Fruit fly (Drosophila melanogaster) S2 (cell line): ENCODE data around the gene CG8142.

Experiments
- CG8478 ChIP-seq: fragments of >200 bp; optimal IDR thresholded peaks from 2 replicates; lab custom pipeline; 2018
- CTCF ChIP-seq, 2 experiments: fragments of >200 bp; optimal IDR thresholded peaks; 2 replicates each; lab custom pipeline; 2018

CG8142 gene

dm6 chrX:17819635-17820139 is 24.8 kb downstream of the CG8142 start, which contains the start of gene CG12986:
Gene CG12986 (minus strand): TSS chrX:17819685.
- TF ChIP-seq CG8478 = no peak
- TF ChIP-seq CTCF (optimal IDR thresholded peaks at IDR 0.05; lab: Kevin White, UChicago) = no peak

- TF ChIP-seq CTCF (optimal IDR thresholded peaks at IDR 0.05; lab: Kevin White, UChicago) (no peak), CG8478 (no peak)
These were observed 28.1 kb downstream of the CG8142 start for dm6 chrX:17816437-17816836.

dm6 chrX:17814783-17815182 is 29.7 kb downstream of the CG8142 start:
- TF ChIP-seq CTCF (optimal IDR thresholded peaks at IDR 0.05; lab: Kevin White, UChicago) (no peak), CG8478 (no peak)

- TF ChIP-seq CG8478 (no peak), CTCF (optimal IDR thresholded peaks at IDR 0.05; lab: Kevin White, UChicago) (no peak)
These were observed 32.3 kb downstream of the CG8142 start for dm6 chrX:17812193-17812592.

- TF ChIP-seq CTCF (optimal IDR thresholded peaks at IDR 0.05; lab: Kevin White, UChicago) = no peak
These were observed 37.5 kb downstream of the CG8142 start for dm6 chrX:17806973-17807372.

- no peak for TF ChIP-seq CG8478
- TF ChIP-seq CTCF (optimal IDR thresholded peaks at IDR 0.05; lab: Kevin White, UChicago) = no peak
These were observed 38.2 kb downstream of the CG8142 start for dm6 chrX:17806335-17806734.

dm6 chrX:17804048-17804447 is 40.5 kb downstream of the CG8142 start:
- TF ChIP-seq CG8478 (no peak), CTCF (optimal IDR thresholded peaks at IDR 0.05; lab: Kevin White, UChicago) (no peak)

- no peak for TF ChIP-seq CG8478
- TF ChIP-seq CTCF (optimal IDR thresholded peaks at IDR 0.05; lab: Kevin White, UChicago) = no peak
These were observed 42.0 kb downstream of the CG8142 start for dm6 chrX:17802353-17803121.

dm6 chrX:17799803-17800151 is 44.7 kb downstream of the CG8142 start:
- TF ChIP-seq CTCF (optimal IDR thresholded peaks at IDR 0.05; lab: Kevin White, UChicago) (no peak), CG8478 (no peak)

- no peak for TF ChIP-seq CG8478
- TF ChIP-seq CTCF (optimal IDR thresholded peaks at IDR 0.05; lab: Kevin White, UChicago) = no peak
These were observed 45.3 kb downstream of the CG8142 start for dm6 chrX:17799070-17799802.
